Fruit fly (Drosophila melanogaster) whole organism, embryonic: ENCODE results near the gene CG17752.

Source experiments
- ATbp ChIP-seq: fragments of 200-800 bp; sonication (Bioruptor generic); optimal IDR thresholded peaks from 2 replicates; lab custom pipeline; 2017; ENCODE audit warnings: missing biosample characterization, mild to moderate bottlenecking, missing genetic modification characterization, missing genetic modification reagents
- CG10366 ChIP-seq: fragments of 200-800 bp; sonication (Bioruptor generic); IDR thresholded peaks from 2 replicates; pipeline ENCODE4 v1.3.6; 2022; ENCODE audit warnings: missing biosample characterization, missing genetic modification characterization
- CG10462 ChIP-seq: fragments of 200-800 bp; sonication (Bioruptor generic); optimal IDR thresholded peaks from 2 replicates; lab custom pipeline; 2016; ENCODE audit warnings: missing biosample characterization, missing genetic modification characterization
- CG10654 ChIP-seq: fragments of 200-800 bp; sonication (Bioruptor generic); optimal IDR thresholded peaks from 2 replicates; lab custom pipeline; 2016; ENCODE audit warnings: missing biosample characterization, missing genetic modification characterization
- CG11398 ChIP-seq: fragments of 200-800 bp; sonication (Bioruptor generic); optimal IDR thresholded peaks from 2 replicates; lab custom pipeline; 2016; ENCODE audit warnings: missing biosample characterization, missing genetic modification characterization
- CG11560 ChIP-seq: fragments of 200-800 bp; sonication (Bioruptor generic); IDR thresholded peaks from 3 replicates; pipeline ENCODE4 v1.3.6; 2022; ENCODE audit warnings: missing biosample characterization, missing genetic modification characterization
- CG1233 ChIP-seq: fragments of 200-800 bp; sonication (Bioruptor generic); optimal IDR thresholded peaks from 4 replicates; lab custom pipeline; 2018; ENCODE audit warnings: missing biosample characterization, mild to moderate bottlenecking, missing genetic modification characterization
- CG1529 ChIP-seq: fragments of 200-800 bp; sonication (Bioruptor generic); optimal IDR thresholded peaks from 3 replicates; lab custom pipeline; 2018; ENCODE audit warnings: missing biosample characterization, missing genetic modification characterization
- CG15601 ChIP-seq: fragments of 200-800 bp; sonication (Bioruptor generic); optimal IDR thresholded peaks from 3 replicates; lab custom pipeline; 2019; ENCODE audit warnings: missing biosample characterization, mild to moderate bottlenecking, missing genetic modification characterization, moderate library complexity
- CG1603 ChIP-seq: fragments of 200-800 bp; sonication (Bioruptor generic); optimal IDR thresholded peaks from 2 replicates; lab custom pipeline; 2019; ENCODE audit warnings: missing biosample characterization, mild to moderate bottlenecking, missing genetic modification characterization, moderate library complexity
- CG16863 ChIP-seq: fragments of 200-800 bp; sonication (Bioruptor generic); optimal IDR thresholded peaks from 3 replicates; lab custom pipeline; 2016; ENCODE audit warnings: missing biosample characterization, missing genetic modification characterization
- CG18011 ChIP-seq: fragments of 200-800 bp; sonication (Bioruptor generic); optimal IDR thresholded peaks from 2 replicates; lab custom pipeline; 2017; ENCODE audit warnings: missing biosample characterization, missing genetic modification characterization, mild to moderate bottlenecking, moderate library complexity, missing genotype
- CG32767 ChIP-seq: fragments of 200-800 bp; sonication (Bioruptor generic); IDR thresholded peaks from 2 replicates; pipeline ENCODE4 v1.3.6; 2022; ENCODE audit warnings: missing biosample characterization, missing genetic modification characterization
- CG32772 ChIP-seq: fragments of 200-800 bp; sonication (Bioruptor generic); IDR thresholded peaks from 2 replicates; pipeline ENCODE4 v1.3.6; 2022; ENCODE audit warnings: missing biosample characterization, missing genetic modification characterization
- CG4820 ChIP-seq: fragments of 200-800 bp; sonication (Bioruptor generic); optimal IDR thresholded peaks from 3 replicates; lab custom pipeline; 2016; ENCODE audit warnings: missing biosample characterization, missing genetic modification characterization
- CG7372 ChIP-seq: fragments of 200-800 bp; sonication (Bioruptor generic); IDR thresholded peaks from 2 replicates; pipeline ENCODE4 v1.3.6; 2022; ENCODE audit warnings: missing biosample characterization, missing genetic modification characterization
- CG8765 ChIP-seq: fragments of 200-800 bp; sonication (Bioruptor generic); IDR thresholded peaks from 2 replicates; pipeline ENCODE4 v1.3.6; 2022; ENCODE audit warnings: missing biosample characterization, missing genetic modification characterization
- CG9876 ChIP-seq: fragments of 200-800 bp; sonication (Bioruptor generic); optimal IDR thresholded peaks from 2 replicates; lab custom pipeline; 2016; ENCODE audit warnings: missing biosample characterization, missing genetic modification characterization
- Camta ChIP-seq: fragments of 200-800 bp; sonication (Bioruptor generic); optimal IDR thresholded peaks from 2 replicates; lab custom pipeline; 2016; ENCODE audit warnings: missing biosample characterization, missing genetic modification characterization
- Elba2 ChIP-seq: fragments of 200-800 bp; sonication (Bioruptor generic); optimal IDR thresholded peaks from 3 replicates; lab custom pipeline; 2016; ENCODE audit warnings: missing biosample characterization, missing genetic modification characterization
- HLHmδ ChIP-seq: fragments of 200-800 bp; sonication (Bioruptor generic); optimal IDR thresholded peaks from 2 replicates; lab custom pipeline; 2018; ENCODE audit warnings: missing biosample characterization, mild to moderate bottlenecking, missing genetic modification characterization, moderate library complexity
- Hand ChIP-seq: fragments of 200-800 bp; sonication (Bioruptor generic); optimal IDR thresholded peaks from 2 replicates; lab custom pipeline; 2017; ENCODE audit warnings: mild to moderate bottlenecking, missing biosample characterization, missing genetic modification reagents, missing genetic modification characterization
- Hr3 ChIP-seq: fragments of 200-800 bp; sonication (Bioruptor generic); optimal IDR thresholded peaks from 3 replicates; lab custom pipeline; 2016; ENCODE audit warnings: missing biosample characterization, missing genetic modification characterization
- Hr51 ChIP-seq, 2 experiments: fragments of 200-800 bp; sonication (Bioruptor generic); optimal IDR thresholded peaks; 2 replicates in 1 of 2; 3 replicates in 1 of 2; lab custom pipeline; 2016 to 2018; ENCODE audit warnings: missing biosample characterization in 2 of 2, missing genetic modification characterization in 2 of 2, mild to moderate bottlenecking in 1 of 2, moderate library complexity in 1 of 2
- NC2α ChIP-seq: fragments of 200-800 bp; sonication (Bioruptor generic); optimal IDR thresholded peaks from 2 replicates; lab custom pipeline; 2016; ENCODE audit warnings: missing biosample characterization, missing genetic modification characterization
- Nf-YA ChIP-seq: fragments of 200-800 bp; sonication (Bioruptor generic); IDR thresholded peaks from 2 replicates; pipeline ENCODE4 v1.3.6; 2022; ENCODE audit warnings: missing biosample characterization, missing genetic modification characterization
- TFAM ChIP-seq: fragments of 200-800 bp; sonication (Bioruptor generic); optimal IDR thresholded peaks from 2 replicates; lab custom pipeline; 2017; ENCODE audit warnings: missing biosample characterization, missing genetic modification characterization, inconsistent platforms
- ash1 ChIP-seq: fragments of 200-800 bp; sonication (Bioruptor generic); optimal IDR thresholded peaks from 2 replicates; lab custom pipeline; 2018; ENCODE audit warnings: missing biosample characterization, mild to moderate bottlenecking, missing genetic modification characterization
- cato ChIP-seq: fragments of 200-800 bp; sonication (Bioruptor generic); optimal IDR thresholded peaks from 2 replicates; lab custom pipeline; 2016; ENCODE audit warnings: missing biosample characterization, missing genetic modification characterization, borderline replicate concordance
- caup ChIP-seq: fragments of 200-800 bp; sonication (Bioruptor generic); optimal IDR thresholded peaks from 3 replicates; lab custom pipeline; 2017; ENCODE audit warnings: missing biosample characterization, mild to moderate bottlenecking, missing genetic modification characterization, moderate library complexity; ENCODE audit not compliant: severe bottlenecking
- chm ChIP-seq: fragments of 200-800 bp; sonication (Bioruptor generic); IDR thresholded peaks from 2 replicates; pipeline ENCODE4 v1.3.6; 2022; ENCODE audit warnings: missing biosample characterization, missing genetic modification characterization
- dimm ChIP-seq: fragments of 200-800 bp; sonication (Bioruptor generic); IDR thresholded peaks from 2 replicates; pipeline ENCODE4 v1.3.6; 2022; ENCODE audit warnings: missing biosample characterization, missing genetic modification characterization
- disco-r ChIP-seq: fragments of 200-800 bp; sonication (Bioruptor generic); optimal IDR thresholded peaks from 2 replicates; lab custom pipeline; 2016; ENCODE audit warnings: missing biosample characterization, missing genetic modification characterization
- fd64A ChIP-seq: fragments of 200-800 bp; sonication (Bioruptor generic); optimal IDR thresholded peaks from 3 replicates; lab custom pipeline; 2018; ENCODE audit warnings: missing biosample characterization, mild to moderate bottlenecking, missing genetic modification characterization
- lbe ChIP-seq: fragments of 200-800 bp; sonication (Bioruptor generic); optimal IDR thresholded peaks from 2 replicates; lab custom pipeline; 2016; ENCODE audit warnings: missing biosample characterization, mild to moderate bottlenecking, missing genetic modification characterization
- pfk ChIP-seq: fragments of 200-800 bp; sonication (Bioruptor generic); optimal IDR thresholded peaks from 2 replicates; lab custom pipeline; 2018; ENCODE audit warnings: missing biosample characterization, mild to moderate bottlenecking, missing genetic modification characterization, moderate library complexity
- pnt ChIP-seq: fragments of 200-800 bp; sonication (Bioruptor generic); optimal IDR thresholded peaks from 3 replicates; lab custom pipeline; 2016; ENCODE audit warnings: missing biosample characterization, missing genetic modification characterization
- repo ChIP-seq: fragments of 200-800 bp; sonication (Bioruptor generic); optimal IDR thresholded peaks from 2 replicates; lab custom pipeline; 2016; ENCODE audit warnings: missing biosample characterization, missing genetic modification characterization
- run ChIP-seq: fragments of 200-800 bp; sonication (Bioruptor generic); optimal IDR thresholded peaks from 3 replicates; lab custom pipeline; 2018; ENCODE audit warnings: missing biosample characterization, mild to moderate bottlenecking, missing genetic modification characterization
- schlank ChIP-seq: fragments of 200-800 bp; sonication (Bioruptor generic); optimal IDR thresholded peaks from 2 replicates; lab custom pipeline; 2018; ENCODE audit warnings: missing biosample characterization, mild to moderate bottlenecking, missing genetic modification characterization
- sd ChIP-seq: fragments of 200-800 bp; sonication (Bioruptor generic); optimal IDR thresholded peaks from 3 replicates; lab custom pipeline; 2018; ENCODE audit warnings: missing biosample characterization, mild to moderate bottlenecking, missing genetic modification characterization, moderate library complexity
- stwl ChIP-seq: fragments of 200-800 bp; sonication (Bioruptor generic); optimal IDR thresholded peaks from 3 replicates; lab custom pipeline; 2018; ENCODE audit warnings: missing biosample characterization, mild to moderate bottlenecking, missing genetic modification characterization, moderate library complexity
- tgo ChIP-seq: fragments of 200-800 bp; sonication (Bioruptor generic); IDR thresholded peaks from 3 replicates; pipeline ENCODE4 v1.3.6; 2022; ENCODE audit warnings: missing biosample characterization, missing genetic modification characterization
- twi ChIP-seq: fragments of 200-800 bp; optimal IDR thresholded peaks from 2 replicates; lab custom pipeline; 2019; ENCODE audit warnings: missing biosample characterization, mild to moderate bottlenecking, missing genetic modification characterization, moderate library complexity
- zfh1 ChIP-seq: fragments of 200-800 bp; sonication (Bioruptor generic); IDR thresholded peaks from 3 replicates; pipeline ENCODE4 v1.3.6; 2022; ENCODE audit warnings: missing biosample characterization, missing genetic modification characterization

Gene CG17752

DNA sequence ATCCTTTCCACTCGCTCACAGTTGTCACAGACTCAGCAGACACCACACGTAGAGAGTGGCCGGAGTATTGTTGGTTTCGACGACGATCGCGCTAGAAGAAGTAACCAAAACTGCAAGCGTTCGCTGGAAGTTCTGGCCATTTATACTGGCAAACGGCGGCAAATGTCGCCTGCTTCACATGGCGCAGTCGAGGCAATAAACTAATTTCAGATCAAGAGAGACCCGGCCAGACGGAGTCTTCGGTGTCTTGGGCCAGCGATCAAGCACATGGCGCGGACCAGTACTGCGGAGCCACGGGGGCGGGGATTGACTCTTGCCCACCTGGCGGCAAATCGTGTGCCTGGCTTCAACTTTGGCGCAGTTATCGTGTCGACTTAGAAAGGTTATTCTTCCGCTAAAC is 11.2 kb upstream of the CG17752 start, which contains the start of gene Cpr92A:
Cpr92A (minus strand) TSS at position 101 of the 400 bp plus-strand sequence.
- no peak for TF ChIP-seq CG16863
- no peak for TF ChIP-seq CG10462 (GFP tag; lab: Kevin White, UChicago)
- no peak for TF ChIP-seq Hr3 (GFP tag; lab: Kevin White, UChicago)
- TF ChIP-seq Camta (GFP tag; lab: Kevin White, UChicago): no peak
- no peak for TF ChIP-seq repo (GFP tag; lab: Kevin White, UChicago)
- no peak for TF ChIP-seq NC2α (GFP tag; lab: Kevin White, UChicago)
- no peak for TF ChIP-seq HLHmδ
- no peak for TF ChIP-seq cato (GFP tag; lab: Kevin White, UChicago)
- no peak for TF ChIP-seq sd (tag; lab: Kevin White, UChicago)
- TF ChIP-seq caup (GFP tag; lab: Kevin White, UChicago): no peak
- no peak for TF ChIP-seq CG10366
- no peak for TF ChIP-seq disco-r (GFP tag; lab: Kevin White, UChicago)
- no peak for TF ChIP-seq fd64A (GFP tag; lab: Kevin White, UChicago)
- TF ChIP-seq CG1529: no peak
- no peak for TF ChIP-seq CG11398 (GFP tag; lab: Kevin White, UChicago)
- no peak for TF ChIP-seq CG8765 (GFP tag; lab: Robert Waterston, UW)
- no peak for TF ChIP-seq dimm (GFP tag; lab: Robert Waterston, UW)
- no peak for TF ChIP-seq CG10654
- no peak for TF ChIP-seq pfk (GFP tag; lab: Kevin White, UChicago)
- no peak for TF ChIP-seq ash1 (GFP tag; lab: Kevin White, UChicago)

DNA sequence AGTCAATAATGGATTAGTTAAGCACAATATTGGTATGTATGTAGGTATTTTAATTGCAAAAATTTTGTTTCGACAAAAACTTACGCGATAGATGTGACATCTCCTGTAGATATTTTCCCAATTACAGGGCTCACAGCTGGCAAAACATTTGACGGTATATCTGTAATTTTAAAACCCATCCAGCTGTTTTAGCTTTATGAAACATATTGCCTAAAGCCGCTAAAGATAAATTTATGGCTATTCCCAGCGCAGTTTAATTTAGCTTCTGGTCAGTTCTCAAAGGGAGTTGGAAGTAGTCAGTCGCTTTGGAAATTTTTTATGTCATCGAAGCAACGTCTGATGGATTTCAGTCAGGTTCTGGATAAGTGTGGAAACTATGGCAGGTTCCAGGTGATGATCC is 9.7 kb upstream of the CG17752 start, which contains the start of gene CG7333:
CG7333 (plus strand) TSS at position 301 of the 400 bp plus-strand sequence.
- TF ChIP-seq CG18011 (GFP tag; lab: Kevin White, UChicago): no peak
- no peak for TF ChIP-seq pnt (GFP tag; lab: Kevin White, UChicago)

DNA sequence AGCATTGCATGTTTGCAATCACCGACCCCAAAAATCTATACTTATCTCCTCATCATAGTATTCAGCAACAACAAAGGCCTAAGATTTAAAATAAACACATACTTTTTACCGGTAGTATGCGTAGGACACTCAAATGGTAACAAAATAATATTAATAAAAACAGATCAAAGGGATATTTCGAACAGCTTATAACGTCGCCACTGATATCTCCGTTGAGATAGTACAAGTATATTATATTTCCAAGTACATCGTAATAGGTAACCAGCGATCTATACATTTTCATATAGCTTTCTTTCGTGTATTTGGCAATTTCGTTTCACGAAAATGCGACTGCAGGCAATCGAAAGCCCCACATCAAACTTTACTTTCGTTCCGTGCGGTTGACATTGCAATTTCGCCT is 7.0 kb upstream of the CG17752 start, which contains the start of gene CG7342:
CG7342 (plus strand) TSS at position 380 of the 400 bp plus-strand sequence.
- TF ChIP-seq CG32767 (no peak), CG32772 (GFP tag; lab: Robert Waterston, UW) (no peak), lbe (GFP tag; lab: Kevin White, UChicago) (peak; percentile 53)

- TF ChIP-seq CG4820 (GFP tag; lab: Kevin White, UChicago) (no peak), Nf-YA (GFP tag; lab: Robert Waterston, UW) (0 out of 2 replicates have a peak, but pooled peaks have one; percentile 14), CG11560 (tag; lab: Robert Waterston, UW) (no peak), twi (tag; lab: Kevin White, UChicago) (no peak)
Observed at dm6 chr3R:19606954-19607353, 3.1 kb upstream of the CG17752 start, which contains the start of gene CG17751. Gene CG17751 (plus strand): TSS chr3R:19607254.

DNA sequence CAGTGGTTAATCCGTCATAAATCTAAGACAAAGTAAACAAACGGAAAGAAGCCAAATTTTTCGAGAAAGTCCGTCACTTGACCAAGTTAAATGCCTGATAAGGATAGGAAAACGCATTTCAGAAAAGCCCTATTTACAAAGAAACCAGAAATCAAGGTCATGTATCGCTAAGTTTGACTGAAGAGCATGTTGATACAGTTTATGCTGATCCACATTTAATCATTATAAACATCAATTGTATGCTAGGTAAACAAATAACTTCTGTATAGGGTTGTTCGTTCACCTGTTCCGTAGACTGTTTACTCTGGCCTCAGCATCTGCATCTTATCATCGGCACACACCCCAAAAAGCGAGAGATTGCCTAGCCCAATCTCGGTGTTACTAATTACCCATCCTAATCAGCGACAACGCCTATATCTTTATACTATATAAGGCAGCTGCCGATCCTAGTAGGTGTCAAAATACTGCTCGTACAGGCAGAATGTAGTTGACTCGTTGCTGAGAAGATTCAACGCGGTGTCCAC is 2.9 kb downstream of the CG17752 start, which contains the start of gene CG16727:
CG16727 (plus strand) TSS at position 474 of the 524 bp plus-strand sequence.
- TF ChIP-seq ATbp (peak; percentile 57), CG7372 (no peak), Hr51 (GFP tag; optimal IDR thresholded peaks at IDR 0.05; lab: Kevin White, UChicago) (no peak), CG1233 (GFP tag; lab: Kevin White, UChicago) (no peak), CG9876 (GFP tag; lab: Kevin White, UChicago) (no peak), Hand (GFP tag; lab: Kevin White, UChicago) (no peak), CG1603 (tag; lab: Kevin White, UChicago) (no peak), chm (GFP tag; lab: Robert Waterston, UW) (no peak), run (tag; lab: Kevin White, UChicago) (peak; percentile 16), TFAM (GFP tag; lab: Kevin White, UChicago) (no peak), schlank (tag; lab: Kevin White, UChicago) (peak; percentile 40), tgo (GFP tag; lab: Robert Waterston, UW) (no peak), stwl (tag; lab: Kevin White, UChicago) (no peak), CG15601 (tag; lab: Kevin White, UChicago) (no peak), Elba2 (GFP tag; lab: Kevin White, UChicago) (no peak), zfh1 (no peak)
